Worm (Caenorhabditis elegans) whole organism, L4 larva: ENCODE measurements around the gene K01A6.6.

Source experiments
- D1046.2 ChIP-seq: fragments of 200-800 bp; sonication (Bioruptor generic); IDR thresholded peaks from 2 replicates; pipeline ENCODE4 v1.3.6; 2022; ENCODE audit warnings: missing genetic modification characterization, missing compliant biosample characterization
- F10B5.3 ChIP-seq: sonication (generic microtip); optimal IDR thresholded peaks from 2 replicates; lab custom pipeline; 2016; ENCODE audit warnings: mild to moderate bottlenecking, missing genetic modification characterization, missing compliant biosample characterization
- ZK337.2 ChIP-seq: fragments of 200-800 bp; sonication (Bioruptor generic); IDR thresholded peaks from 2 replicates; pipeline ENCODE4 v1.3.6; 2022; ENCODE audit warnings: missing genetic modification reagents, missing genetic modification characterization, missing compliant biosample characterization
- aha-1 ChIP-seq: fragments of 150-350 bp; peaks from one replicate; lab custom pipeline; 2014; ENCODE audit warnings: missing biosample characterization, missing genetic modification characterization
- arid-1 ChIP-seq: fragments of 200-800 bp; sonication (Bioruptor generic); conservative IDR thresholded peaks from 2 replicates; pipeline ENCODE4 v1.3.6; 2022; ENCODE audit warnings: missing genetic modification reagents, missing genetic modification characterization, missing compliant biosample characterization
- ceh-44 ChIP-seq: fragments of 200-800 bp; sonication (Bioruptor generic); IDR thresholded peaks from 2 replicates; pipeline ENCODE4 v1.3.6; 2022; ENCODE audit warnings: missing genetic modification reagents, missing genetic modification characterization, missing compliant biosample characterization
- cey-2 ChIP-seq: sonication (generic microtip); optimal IDR thresholded peaks from 3 replicates; lab custom pipeline; 2017; ENCODE audit warnings: missing genetic modification characterization, mild to moderate bottlenecking, missing compliant biosample characterization, antibody characterized with exemption, borderline replicate concordance; ENCODE audit not compliant: insufficient read depth
- daf-12 ChIP-seq: fragments of 150-350 bp; optimal IDR thresholded peaks from 2 replicates; lab custom pipeline; 2014; ENCODE audit warnings: missing biosample characterization, missing genetic modification reagents, missing genetic modification characterization
- daf-16 ChIP-seq, 3 experiments: sonication (generic microtip); optimal IDR thresholded peaks; 2 replicates each; lab custom pipeline; 2016 to 2017; ENCODE audit warnings: missing genetic modification characterization in 3 of 3, missing genetic modification reagents in 3 of 3, mild to moderate bottlenecking in 2 of 3, missing compliant biosample characterization in 2 of 3, missing biosample characterization in 1 of 3, moderate library complexity in 1 of 3
- daf-8 ChIP-seq: fragments of 200-800 bp; sonication (Bioruptor generic); IDR thresholded peaks from 2 replicates; pipeline ENCODE4 v1.3.6; 2022; ENCODE audit warnings: missing genetic modification characterization, missing compliant biosample characterization
- dmd-9 ChIP-seq: fragments of 200-800 bp; sonication (Bioruptor generic); IDR thresholded peaks from 2 replicates; pipeline ENCODE4 v1.3.6; 2022; ENCODE audit warnings: missing genetic modification reagents, missing genetic modification characterization, missing compliant biosample characterization
- dpl-1 ChIP-seq: fragments of 150-350 bp; optimal IDR thresholded peaks from 2 replicates; lab custom pipeline; 2014; ENCODE audit warnings: missing biosample characterization, missing genetic modification reagents, missing genetic modification characterization
- dve-1 ChIP-seq: sonication (generic microtip); optimal IDR thresholded peaks from 2 replicates; lab custom pipeline; 2017; ENCODE audit warnings: antibody characterized with exemption, mild to moderate bottlenecking, missing genetic modification characterization, missing compliant biosample characterization; ENCODE audit not compliant: insufficient read depth
- egl-27 ChIP-seq: sonication (generic microtip); optimal IDR thresholded peaks from 3 replicates; lab custom pipeline; 2017; ENCODE audit warnings: missing biosample characterization, missing genetic modification reagents, missing genetic modification characterization
- egl-43 ChIP-seq: fragments of 200-800 bp; sonication (Bioruptor generic); IDR thresholded peaks from 2 replicates; pipeline ENCODE4 v1.3.6; 2022; ENCODE audit warnings: missing genetic modification reagents, missing genetic modification characterization, missing compliant biosample characterization
- gei-8 ChIP-seq: fragments of 200-800 bp; sonication (Bioruptor generic); optimal IDR thresholded peaks from 2 replicates; lab custom pipeline; 2018; ENCODE audit warnings: mild to moderate bottlenecking, missing genetic modification characterization, missing compliant biosample characterization
- hif-1 ChIP-seq, 2 experiments: sonication (generic microtip); optimal IDR thresholded peaks; 2 replicates each; lab custom pipeline; 2016 to 2017; ENCODE audit warnings: missing compliant biosample characterization in 2 of 2, missing genetic modification characterization in 2 of 2, missing genetic modification reagents in 2 of 2, missing genotype in 2 of 2, mild to moderate bottlenecking in 1 of 2
- hlh-11 ChIP-seq: fragments of 200-800 bp; sonication (Bioruptor generic); optimal IDR thresholded peaks from 2 replicates; lab custom pipeline; 2018; ENCODE audit warnings: mild to moderate bottlenecking, missing genetic modification characterization, missing compliant biosample characterization
- lin-13 ChIP-seq: fragments of 150-350 bp; optimal IDR thresholded peaks from 2 replicates; lab custom pipeline; 2014; ENCODE audit warnings: missing biosample characterization, missing genetic modification reagents, missing genetic modification characterization
- lin-15B ChIP-seq: fragments of 150-350 bp; sonication (generic microtip); optimal IDR thresholded peaks from 3 replicates; lab custom pipeline; 2014; ENCODE audit warnings: missing biosample characterization, missing genetic modification characterization
- lin-29 ChIP-seq: fragments of 200-800 bp; sonication (Bioruptor generic); IDR thresholded peaks from 2 replicates; pipeline ENCODE4 v1.3.6; 2022; ENCODE audit warnings: missing genetic modification reagents, missing genetic modification characterization, missing compliant biosample characterization
- lir-3 ChIP-seq: sonication (generic microtip); optimal IDR thresholded peaks from 2 replicates; lab custom pipeline; 2016; ENCODE audit warnings: mild to moderate bottlenecking, missing genetic modification characterization, missing compliant biosample characterization
- mdt-29 ChIP-seq: fragments of 200-800 bp; sonication (Bioruptor generic); IDR thresholded peaks from 2 replicates; pipeline ENCODE4 v1.3.6; 2022; ENCODE audit warnings: missing genetic modification reagents, missing genetic modification characterization, missing compliant biosample characterization
- mxl-2 ChIP-seq: fragments of 200-800 bp; sonication (Bioruptor generic); conservative IDR thresholded peaks from 2 replicates; pipeline ENCODE4 v1.3.6; 2022; ENCODE audit warnings: missing genetic modification reagents, missing genetic modification characterization, missing compliant biosample characterization
- nhr-10 ChIP-seq: fragments of 150-350 bp; optimal IDR thresholded peaks from 2 replicates; lab custom pipeline; 2014; ENCODE audit warnings: missing biosample characterization, missing genetic modification characterization
- nhr-28 ChIP-seq: fragments of 150-350 bp; optimal IDR thresholded peaks from 2 replicates; lab custom pipeline; 2014; ENCODE audit warnings: missing biosample characterization, missing genetic modification characterization
- nhr-42 ChIP-seq: fragments of 200-800 bp; sonication (Bioruptor generic); IDR thresholded peaks from 2 replicates; pipeline ENCODE4 v1.3.6; 2022; ENCODE audit warnings: missing genetic modification characterization, missing compliant biosample characterization
- nhr-6 ChIP-seq: fragments of 150-350 bp; optimal IDR thresholded peaks from 2 replicates; lab custom pipeline; 2014; ENCODE audit warnings: missing biosample characterization, missing genetic modification characterization
- nhr-77 ChIP-seq: fragments of 150-350 bp; optimal IDR thresholded peaks from 2 replicates; lab custom pipeline; 2014; ENCODE audit warnings: missing biosample characterization, missing genetic modification characterization
- pha-4 ChIP-seq, 2 experiments: fragments of 150-350 bp in 1 of 2; fragments of 200-800 bp in 1 of 2; sonication (Bioruptor generic) in 1 of 2; IDR thresholded peaks in 1 of 2; optimal IDR thresholded peaks in 1 of 2; 2 replicates each; pipeline versions ENCODE4 v1.3.6 to Lab custom; 2014 to 2022; ENCODE audit warnings: missing genetic modification characterization in 2 of 2, missing genetic modification reagents in 2 of 2, missing biosample characterization in 1 of 2, missing compliant biosample characterization in 1 of 2
- php-3 ChIP-seq: fragments of 200-800 bp; sonication (Bioruptor generic); IDR thresholded peaks from 2 replicates; pipeline ENCODE4 v1.3.6; 2022; ENCODE audit warnings: missing genetic modification reagents, missing genetic modification characterization, missing compliant biosample characterization
- pqm-1 ChIP-seq: sonication (generic microtip); optimal IDR thresholded peaks from 2 replicates; lab custom pipeline; 2017; ENCODE audit warnings: missing biosample characterization, missing genetic modification characterization
- rbr-2 ChIP-seq: sonication (generic microtip); optimal IDR thresholded peaks from 2 replicates; lab custom pipeline; 2016; ENCODE audit warnings: missing genotype, missing genetic modification characterization, missing compliant biosample characterization
- snpc-1.2 ChIP-seq: fragments of 200-800 bp; sonication (Bioruptor generic); IDR thresholded peaks from 2 replicates; pipeline ENCODE4 v1.3.6; 2022; ENCODE audit warnings: missing genetic modification reagents, missing genetic modification characterization, missing compliant biosample characterization
- spr-1 ChIP-seq: sonication (generic microtip); optimal IDR thresholded peaks from 2 replicates; lab custom pipeline; 2016; ENCODE audit warnings: mild to moderate bottlenecking, missing genetic modification characterization, missing compliant biosample characterization
- tag-97 ChIP-seq: fragments of 200-800 bp; sonication (Bioruptor generic); IDR thresholded peaks from 2 replicates; pipeline ENCODE4 v1.3.6; 2022; ENCODE audit warnings: missing genetic modification characterization, missing compliant biosample characterization
- unc-130 ChIP-seq: sonication (generic microtip); optimal IDR thresholded peaks from 2 replicates; lab custom pipeline; 2016; ENCODE audit warnings: missing genetic modification reagents, missing genetic modification characterization, missing compliant biosample characterization
- unc-62 ChIP-seq, 3 experiments: fragments of 150-350 bp in 1 of 3; sonication (generic microtip); optimal IDR thresholded peaks in 2 of 3; peaks in 1 of 3; 1 replicate in 1 of 3; 2 replicates in 2 of 3; lab custom pipeline; 2014 to 2017; ENCODE audit warnings: missing biosample characterization in 3 of 3, missing genetic modification characterization in 3 of 3, missing genetic modification reagents in 3 of 3, missing genotype in 1 of 3
- zfp-3 ChIP-seq: fragments of 200-800 bp; sonication (Bioruptor generic); conservative IDR thresholded peaks from 2 replicates; pipeline ENCODE4 v1.3.6; 2022; ENCODE audit warnings: missing genetic modification reagents, missing genetic modification characterization, missing compliant biosample characterization
- zip-11 ChIP-seq: fragments of 200-800 bp; sonication (Bioruptor generic); IDR thresholded peaks from 2 replicates; pipeline ENCODE4 v1.3.6; 2022; ENCODE audit warnings: missing genetic modification characterization, missing compliant biosample characterization
- zip-2 ChIP-seq: fragments of 150-350 bp; optimal IDR thresholded peaks from 2 replicates; lab custom pipeline; 2014; ENCODE audit warnings: missing biosample characterization, missing genetic modification characterization
- ztf-11 ChIP-seq: fragments of 150-350 bp; optimal IDR thresholded peaks from 2 replicates; lab custom pipeline; 2014; ENCODE audit warnings: missing biosample characterization, missing genetic modification characterization
- ztf-7 ChIP-seq: fragments of 150-350 bp; optimal IDR thresholded peaks from 2 replicates; lab custom pipeline; 2014; ENCODE audit warnings: missing biosample characterization, missing genetic modification characterization

Gene K01A6.6

DNA sequence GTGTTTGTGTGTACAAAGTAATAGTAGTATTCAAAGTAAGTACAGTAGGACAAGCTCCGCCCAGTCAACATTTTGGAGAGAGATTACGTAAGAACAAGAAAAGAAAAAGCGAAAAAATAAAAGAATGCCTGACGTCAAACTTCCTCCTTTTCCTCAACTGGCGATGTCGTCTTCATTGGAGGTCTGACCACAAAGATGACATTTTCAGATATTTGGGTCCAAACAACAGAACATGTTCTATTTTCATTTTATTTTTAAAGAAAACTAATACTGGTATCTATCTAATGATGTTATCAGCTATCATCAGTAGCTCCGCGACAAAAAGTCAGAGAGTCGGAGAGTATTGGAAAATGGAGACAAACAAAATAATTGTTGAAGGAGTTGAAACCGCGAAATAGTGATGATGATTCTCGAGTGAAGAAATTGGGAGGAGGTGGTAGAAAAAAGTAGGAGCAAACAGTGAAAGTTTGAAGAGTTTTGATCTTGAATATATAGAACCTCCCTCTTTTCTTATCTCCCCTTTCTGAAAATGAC is 38.6 kb downstream of the K01A6.6 start, which contains the start of gene lips-5:
TSS of gene lips-5 (minus strand) at position 51 of the 534 bp plus-strand sequence.
- no peak for TF ChIP-seq tag-97 (GFP tag; lab: Robert Waterston, UW)
- TF ChIP-seq hlh-11 (tag; lab: Kevin White, UChicago), result no peak
- TF ChIP-seq nhr-6 (tag; lab: Kevin White, UChicago), result no peak
- TF ChIP-seq nhr-77, result peak; percentile 11
- TF ChIP-seq D1046.2 (GFP tag; lab: Robert Waterston, UW), result no peak
- TF ChIP-seq daf-12 (tag; lab: Kevin White, UChicago), result no peak
- no peak for TF ChIP-seq dmd-9 (GFP tag; lab: Robert Waterston, UW)
- peak; percentile 66 for TF ChIP-seq pqm-1 (tag; lab: Kevin White, UChicago)
- no peak for TF ChIP-seq ZK337.2 (GFP tag; lab: Robert Waterston, UW)
- TF ChIP-seq nhr-28 (tag; lab: Kevin White, UChicago), result peak; percentile 47
- TF ChIP-seq lin-15B (tag; lab: Kevin White, UChicago), result no peak
- no peak for TF ChIP-seq cey-2
- TF ChIP-seq mxl-2 (GFP tag; lab: Robert Waterston, UW), result no peak
- no peak for TF ChIP-seq daf-16 (GFP tag; optimal IDR thresholded peaks at IDR 0.05; lab: Kevin White, UChicago)
- TF ChIP-seq daf-16 (tag; optimal IDR thresholded peaks at IDR 0.05; lab: Kevin White, UChicago), result peak; percentile 70
- TF ChIP-seq daf-8 (GFP tag; lab: Robert Waterston, UW), result no peak
- TF ChIP-seq zfp-3, result no peak
- no peak for TF ChIP-seq unc-62 (GFP tag; optimal IDR thresholded peaks at IDR 0.05 in 1 of 2; lab: Kevin White, UChicago)
- TF ChIP-seq unc-62 (tag; optimal IDR thresholded peaks at IDR 0.05; lab: Kevin White, UChicago), result no peak
- no peak for TF ChIP-seq zip-11 (GFP tag; lab: Robert Waterston, UW)
- TF ChIP-seq egl-27 (tag; lab: Kevin White, UChicago), result no peak
- no peak for TF ChIP-seq spr-1
- no peak for TF ChIP-seq F10B5.3 (tag; lab: Kevin White, UChicago)
- no peak for TF ChIP-seq arid-1 (GFP tag; lab: Robert Waterston, UW)
- no peak for TF ChIP-seq lin-29
- TF ChIP-seq ztf-11, result no peak
- TF ChIP-seq gei-8 (GFP tag; lab: Kevin White, UChicago), result no peak

- no peak for TF ChIP-seq spr-1
- peak; percentile 98 for TF ChIP-seq aha-1 (tag; lab: Kevin White, UChicago)
Measured at ce11 chrIV:11776968-11777467, 41.9 kb downstream of the K01A6.6 start.

ce11 chrIV:11779028-11779427 is 43.9 kb downstream of the K01A6.6 start, which contains the start of gene lpr-2:
Gene lpr-2 (plus strand): TSS chrIV:11779216.
- no peak for TF ChIP-seq nhr-10 (tag; lab: Kevin White, UChicago)
- no peak for TF ChIP-seq ceh-44
- TF ChIP-seq rbr-2 (tag; lab: Kevin White, UChicago), result no peak
- no peak for TF ChIP-seq lin-13 (GFP tag; lab: Kevin White, UChicago)
- no peak for TF ChIP-seq nhr-42 (GFP tag; lab: Robert Waterston, UW)
- no peak for TF ChIP-seq unc-130 (GFP tag; lab: Kevin White, UChicago)
- no peak for TF ChIP-seq dpl-1 (GFP tag; lab: Kevin White, UChicago)
- no peak for TF ChIP-seq egl-43 (GFP tag; lab: Robert Waterston, UW)
- no peak for TF ChIP-seq zip-2 (tag; lab: Kevin White, UChicago)
- no peak for TF ChIP-seq ztf-7 (tag; lab: Kevin White, UChicago)
- TF ChIP-seq hif-1 (tag; optimal IDR thresholded peaks at IDR 0.05; lab: Kevin White, UChicago), result no peak
- TF ChIP-seq zfp-3, result no peak
- no peak for TF ChIP-seq lin-15B (tag; lab: Kevin White, UChicago)
- no peak for TF ChIP-seq php-3 (GFP tag; lab: Robert Waterston, UW)
- no peak for TF ChIP-seq dve-1 (tag; lab: Kevin White, UChicago)
- no peak for TF ChIP-seq pha-4 (GFP tag; IDR thresholded peaks at IDR 0.05; lab: Robert Waterston, UW)
- no peak for TF ChIP-seq pha-4 (tag; optimal IDR thresholded peaks at IDR 0.05; lab: Kevin White, UChicago)
- no peak for TF ChIP-seq snpc-1.2 (GFP tag; lab: Robert Waterston, UW)
- TF ChIP-seq lir-3 (tag; lab: Kevin White, UChicago), result no peak
- TF ChIP-seq mdt-29 (GFP tag; lab: Robert Waterston, UW), result no peak
- TF ChIP-seq, all 104 proteins: peak for 0
